Worm (Caenorhabditis elegans): ENCODE results near the gene sprr-1.

- TF ChIP-seq pag-3 (tag; optimal IDR thresholded peaks at IDR 0.05; ENCODE audit: borderline replicate concordance), result no peak
- TF ChIP-seq unc-86 (tag; optimal IDR thresholded peaks at IDR 0.05), result no peak
- TF ChIP-seq eyg-1 (tag; optimal IDR thresholded peaks at IDR 0.05), result no peak
- no peak for TF ChIP-seq ceh-14 (tag; optimal IDR thresholded peaks at IDR 0.05)
- no peak for TF ChIP-seq elt-2 (tag; optimal IDR thresholded peaks at IDR 0.05)
- no peak for TF ChIP-seq nhr-11 (tag; optimal IDR thresholded peaks at IDR 0.05)
These were observed 2.6 kb downstream of the sprr-1 start for ce11 chrX:15468657-15469056.

Data from whole organism, late embryonic.